In the genomic region with DNA sequence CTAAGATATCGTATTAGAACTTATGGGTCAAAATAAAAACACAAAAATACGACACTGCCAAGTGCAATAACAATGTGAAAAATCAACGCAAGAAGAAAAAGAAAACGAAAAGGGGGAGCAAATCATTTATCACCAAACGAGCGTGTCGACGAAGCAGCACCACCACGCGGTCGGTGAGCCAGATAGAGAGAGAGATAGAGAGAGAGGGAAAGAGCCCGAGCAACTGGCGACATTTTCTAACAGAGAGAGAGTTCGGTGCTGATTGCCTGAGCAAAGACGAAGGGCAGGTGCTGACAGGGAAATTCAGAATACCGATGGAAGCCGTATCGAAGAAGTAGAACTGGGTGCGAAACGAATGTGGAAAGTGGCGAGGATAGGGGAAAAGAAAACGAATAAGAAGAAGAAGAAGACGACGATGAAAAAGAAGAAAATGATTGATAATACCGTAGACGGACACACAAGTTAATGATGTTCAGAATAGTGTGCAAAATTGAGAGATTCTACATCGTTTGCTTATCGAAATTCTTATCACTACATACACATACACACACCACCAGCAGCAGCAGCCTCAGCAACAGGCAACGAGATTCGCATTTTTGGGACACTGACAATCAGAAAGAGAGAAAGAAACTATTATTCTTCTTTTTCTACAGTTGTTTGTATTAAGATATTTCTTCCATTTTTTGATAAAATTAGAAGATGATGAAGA, we compare ENCODE assay signal across 8 worm cellular contexts.
A peak's percentile ranks its signal among the peaks of the same experiment; 100 is the strongest.
TF ChIP-seq lines count a peak whose summit lies in the region.

No protein-coding gene starts in this region.

TF ChIP-seq in whole organism, L1 larva, 84 proteins besides CTCF, POLR2A, EP300 and RAD21 (continues in another document):
- peak; percentile 44 for TF ChIP-seq snu-23 (GFP tag; optimal IDR thresholded peaks at IDR 0.05; lab: Kevin White, UChicago)
- TF ChIP-seq hpl-2 (GFP tag; optimal IDR thresholded peaks at IDR 0.05; lab: Kevin White, UChicago) = no peak
- peak; percentile 47 for TF ChIP-seq lin-14 (GFP tag; optimal IDR thresholded peaks at IDR 0.05; lab: Kevin White, UChicago)
- TF ChIP-seq blmp-1 (tag; optimal IDR thresholded peaks at IDR 0.05; lab: Kevin White, UChicago) = peak; percentile 74
- no peak for TF ChIP-seq nhr-237 (tag; optimal IDR thresholded peaks at IDR 0.05; lab: Kevin White, UChicago)
- TF ChIP-seq unc-130 (tag; optimal IDR thresholded peaks at IDR 0.05; lab: Kevin White, UChicago) = peak; percentile 39
- peak; percentile 41 for TF ChIP-seq nhr-20 (tag; optimal IDR thresholded peaks at IDR 0.05; lab: Kevin White, UChicago)
- TF ChIP-seq nhr-47 (tag; optimal IDR thresholded peaks at IDR 0.05; lab: Kevin White, UChicago) = peak; percentile 11
- TF ChIP-seq mdl-1 (tag; optimal IDR thresholded peaks at IDR 0.05; lab: Kevin White, UChicago) = peak in 1 of 2 experiments; percentile 9
- TF ChIP-seq nhr-11 (tag; optimal IDR thresholded peaks at IDR 0.05; lab: Kevin White, UChicago) = no peak

TF ChIP-seq in whole organism, L2 larva, 48 proteins besides CTCF, POLR2A, EP300 and RAD21 (continues in another document):
- TF ChIP-seq skn-1 (tag; optimal IDR thresholded peaks at IDR 0.05; lab: Kevin White, UChicago) (no peak), ZK546.5 (tag; optimal IDR thresholded peaks at IDR 0.05; lab: Kevin White, UChicago) (no peak), F13H6.1 (tag; optimal IDR thresholded peaks at IDR 0.05; lab: Kevin White, UChicago) (peak; percentile 23), unc-62 (GFP tag; optimal IDR thresholded peaks at IDR 0.05; lab: Kevin White, UChicago) (no peak), sma-3 (GFP tag; optimal IDR thresholded peaks at IDR 0.05; lab: Kevin White, UChicago) (peak; percentile 39), nhr-23 (tag; optimal IDR thresholded peaks at IDR 0.05; lab: Kevin White, UChicago) (no peak), fos-1 (tag; optimal IDR thresholded peaks at IDR 0.05; lab: Kevin White, UChicago) (peak; percentile 85), blmp-1 (tag; optimal IDR thresholded peaks at IDR 0.05; lab: Kevin White, UChicago; ENCODE audit: insufficient read depth) (peak; percentile 37), sma-9 (GFP tag; optimal IDR thresholded peaks at IDR 0.05; lab: Kevin White, UChicago) (peak; percentile 48), sma-9 (tag; optimal IDR thresholded peaks at IDR 0.05; lab: Kevin White, UChicago) (no peak)

TF ChIP-seq in whole organism, L3 larva, 47 proteins besides CTCF, POLR2A, EP300 and RAD21 (continues in another document):
- TF ChIP-seq nhr-23 (tag; optimal IDR thresholded peaks at IDR 0.05; lab: Kevin White, UChicago) (peak; percentile 68), fkh-2 (tag; optimal IDR thresholded peaks at IDR 0.05; lab: Kevin White, UChicago) (no peak), nfya-1 (tag; optimal IDR thresholded peaks at IDR 0.05; lab: Kevin White, UChicago; ENCODE audit: insufficient read depth) (peak; percentile 15), nhr-237 (tag; optimal IDR thresholded peaks at IDR 0.05; lab: Kevin White, UChicago) (no peak), elt-3 (tag; optimal IDR thresholded peaks at IDR 0.05; lab: Kevin White, UChicago) (peak in 2 of 3 experiments; percentile 78 to 88), pqm-1 (tag; optimal IDR thresholded peaks at IDR 0.05; lab: Kevin White, UChicago) (peak; percentile 54), ceh-9 (tag; optimal IDR thresholded peaks at IDR 0.05; lab: Kevin White, UChicago) (no peak), lin-15B (tag; optimal IDR thresholded peaks at IDR 0.05; lab: Kevin White, UChicago) (no peak), R02D3.7 (tag; optimal IDR thresholded peaks at IDR 0.05; lab: Kevin White, UChicago) (no peak), lin-39 (tag; optimal IDR thresholded peaks at IDR 0.05; lab: Kevin White, UChicago) (peak; percentile 65)

TF ChIP-seq in whole organism, L4 larva, 104 proteins besides CTCF, POLR2A, EP300 and RAD21 (continues in another document):
- TF ChIP-seq nhr-11 (tag; optimal IDR thresholded peaks at IDR 0.05; lab: Kevin White, UChicago) = peak; percentile 25
- TF ChIP-seq lsy-2 (tag; optimal IDR thresholded peaks at IDR 0.05; lab: Kevin White, UChicago) = peak in 1 of 2 experiments; percentile 23
- peak in 1 of 2 experiments; percentile 88 for TF ChIP-seq unc-62 (GFP tag; optimal IDR thresholded peaks at IDR 0.05 in 1 of 2; lab: Kevin White, UChicago)
- TF ChIP-seq unc-62 (tag; optimal IDR thresholded peaks at IDR 0.05; lab: Kevin White, UChicago) = no peak
- TF ChIP-seq mep-1 (tag; optimal IDR thresholded peaks at IDR 0.05; lab: Kevin White, UChicago) = peak; percentile 27
- no peak for TF ChIP-seq spr-3 (GFP tag; optimal IDR thresholded peaks at IDR 0.05; lab: Kevin White, UChicago)
- TF ChIP-seq lin-29 (GFP tag; IDR thresholded peaks at IDR 0.05; lab: Robert Waterston, UW) = no peak
- peak; percentile 16 for TF ChIP-seq ztf-7 (tag; optimal IDR thresholded peaks at IDR 0.05; lab: Kevin White, UChicago)
- TF ChIP-seq pqm-1 (tag; optimal IDR thresholded peaks at IDR 0.05; lab: Kevin White, UChicago) = peak; percentile 91
- TF ChIP-seq hlh-11 (tag; optimal IDR thresholded peaks at IDR 0.05; lab: Kevin White, UChicago) = peak; percentile 82
- TF ChIP-seq snpc-1.2 (GFP tag; IDR thresholded peaks at IDR 0.05; lab: Robert Waterston, UW) = no peak

TF ChIP-seq in whole organism, late embryonic, 69 proteins besides CTCF, POLR2A, EP300 and RAD21:
- TF ChIP-seq C08G9.2 (tag; optimal IDR thresholded peaks at IDR 0.05; lab: Kevin White, UChicago) = peak; percentile 46
- no peak for TF ChIP-seq ama-1 (optimal IDR thresholded peaks at IDR 0.05; lab: Kevin White, UChicago)
- TF ChIP-seq ceh-18 (tag; optimal IDR thresholded peaks at IDR 0.05; lab: Kevin White, UChicago) = peak; percentile 63
- no peak for TF ChIP-seq tbx-7 (tag; optimal IDR thresholded peaks at IDR 0.05; lab: Kevin White, UChicago)
- peak; percentile 89 for TF ChIP-seq elt-2 (tag; optimal IDR thresholded peaks at IDR 0.05; lab: Kevin White, UChicago)
- peak; percentile 26 for TF ChIP-seq ets-4 (tag; optimal IDR thresholded peaks at IDR 0.05; lab: Kevin White, UChicago)
- peak; percentile 49 for TF ChIP-seq rnt-1 (tag; optimal IDR thresholded peaks at IDR 0.05; lab: Kevin White, UChicago)
- no peak for TF ChIP-seq fax-1 (tag; optimal IDR thresholded peaks at IDR 0.05; lab: Kevin White, UChicago)
- no peak for TF ChIP-seq T23F11.4 (GFP tag; optimal IDR thresholded peaks at IDR 0.05; lab: Kevin White, UChicago)
- no peak for TF ChIP-seq ceh-22 (tag; optimal IDR thresholded peaks at IDR 0.05; lab: Kevin White, UChicago)
- TF ChIP-seq ceh-34 (tag; optimal IDR thresholded peaks at IDR 0.05; lab: Kevin White, UChicago) = peak; percentile 23

TF ChIP-seq in whole organism, midembryonic, 9 proteins besides CTCF, POLR2A, EP300 and RAD21:
- TF ChIP-seq med-1 (GFP tag; optimal IDR thresholded peaks at IDR 0.05; lab: Kevin White, UChicago; ENCODE audit: insufficient read depth) = no peak
- 0 out of 2 replicates have a peak, but pooled peaks have one; percentile 22 for TF ChIP-seq ztf-23 (GFP tag; IDR thresholded peaks at IDR 0.05; lab: Robert Waterston, UW)

TF ChIP-seq in whole organism, mixed stage, embryonic, 35 proteins besides CTCF, POLR2A, EP300 and RAD21 (continues in another document):
- TF ChIP-seq pha-4 (tag; optimal IDR thresholded peaks at IDR 0.05; lab: Kevin White, UChicago) (no peak), zip-8 (tag; optimal IDR thresholded peaks at IDR 0.05; lab: Kevin White, UChicago) (no peak), hlh-1 (tag; optimal IDR thresholded peaks at IDR 0.05; lab: Kevin White, UChicago) (peak; percentile 88), flh-1 (GFP tag; optimal IDR thresholded peaks at IDR 0.05; lab: Kevin White, UChicago) (no peak), unc-120 (tag; optimal IDR thresholded peaks at IDR 0.05; lab: Kevin White, UChicago; ENCODE audit: poor library complexity, severe bottlenecking) (peak; percentile 53), elt-3 (tag; optimal IDR thresholded peaks at IDR 0.05; lab: Kevin White, UChicago) (peak; percentile 10), nhr-2 (tag; optimal IDR thresholded peaks at IDR 0.05; lab: Kevin White, UChicago) (no peak), unc-39 (tag; optimal IDR thresholded peaks at IDR 0.05; lab: Kevin White, UChicago) (no peak), mep-1 (tag; optimal IDR thresholded peaks at IDR 0.05; lab: Kevin White, UChicago) (no peak), drap-1 (GFP tag; optimal IDR thresholded peaks at IDR 0.05; lab: Kevin White, UChicago) (no peak), ztf-11 (tag; optimal IDR thresholded peaks at IDR 0.05; lab: Kevin White, UChicago) (no peak), M03D4.4 (tag; optimal IDR thresholded peaks at IDR 0.05; lab: Kevin White, UChicago) (no peak), ces-1 (GFP tag; optimal IDR thresholded peaks at IDR 0.05; lab: Kevin White, UChicago) (no peak), elt-1 (tag; optimal IDR thresholded peaks at IDR 0.05; lab: Kevin White, UChicago; ENCODE audit: borderline replicate concordance, insufficient read depth) (no peak), tbx-8 (GFP tag; optimal IDR thresholded peaks at IDR 0.05; lab: Kevin White, UChicago) (no peak), lin-32 (GFP tag; optimal IDR thresholded peaks at IDR 0.05; lab: Kevin White, UChicago) (no peak), ceh-83 (GFP tag; optimal IDR thresholded peaks at IDR 0.05; lab: Kevin White, UChicago) (no peak)

TF ChIP-seq in whole organism, young adult, 124 proteins besides CTCF, POLR2A, EP300 and RAD21:
- peak; percentile 87 for TF ChIP-seq nhr-80 (tag; optimal IDR thresholded peaks at IDR 0.05; lab: Kevin White, UChicago)
- TF ChIP-seq lin-54 (GFP tag; optimal IDR thresholded peaks at IDR 0.05; lab: Kevin White, UChicago) = peak; percentile 8
- no peak for TF ChIP-seq cebp-1 (GFP tag; IDR thresholded peaks at IDR 0.05; lab: Robert Waterston, UW)
- peak; percentile 24 for TF ChIP-seq cebp-1 (tag; optimal IDR thresholded peaks at IDR 0.05; lab: Kevin White, UChicago)
- peak; percentile 35 for TF ChIP-seq ztf-26 (tag; optimal IDR thresholded peaks at IDR 0.05; lab: Kevin White, UChicago)
- TF ChIP-seq sdz-38 (tag; optimal IDR thresholded peaks at IDR 0.05; lab: Kevin White, UChicago) = no peak
- peak; percentile 36 for TF ChIP-seq ZK185.1 (tag; optimal IDR thresholded peaks at IDR 0.05; lab: Kevin White, UChicago; ENCODE audit: poor library complexity, severe bottlenecking)
- no peak for TF ChIP-seq ceh-58 (GFP tag; IDR thresholded peaks at IDR 0.05; lab: Robert Waterston, UW)
- 0 out of 2 replicates have a peak, but pooled peaks have one; percentile 17 for TF ChIP-seq dox-1 (GFP tag; IDR thresholded peaks at IDR 0.05; lab: Robert Waterston, UW)
- TF ChIP-seq zfh-2 (GFP tag; conservative IDR thresholded peaks at IDR 0.05; lab: Robert Waterston, UW) = peak; percentile 69
TF ChIP-seq in whole organism, young adult: peak in this region for 7.
